Worm (Caenorhabditis elegans) whole organism, early embryonic: ENCODE measurements around the gene oac-55.

Experiments
- B0310.2 ChIP-seq: sonication (generic microtip); optimal IDR thresholded peaks from 2 replicates; lab custom pipeline; 2016; ENCODE audit warnings: mild to moderate bottlenecking, missing genetic modification characterization, missing compliant biosample characterization
- F13C5.2 ChIP-seq: sonication (generic microtip); optimal IDR thresholded peaks from 2 replicates; lab custom pipeline; 2017; ENCODE audit warnings: mild to moderate bottlenecking, missing genetic modification characterization, inconsistent platforms, missing compliant biosample characterization
- aly-1 ChIP-seq: sonication (generic microtip); optimal IDR thresholded peaks from 2 replicates; lab custom pipeline; 2016; ENCODE audit warnings: missing genetic modification characterization, missing compliant biosample characterization
- ama-1 ChIP-seq: fragments of 150-350 bp; optimal IDR thresholded peaks from 2 replicates; lab custom pipeline; 2014
- ceh-13 ChIP-seq: fragments of 200-800 bp; sonication (Bioruptor generic); optimal IDR thresholded peaks from 2 replicates; lab custom pipeline; 2018; ENCODE audit warnings: mild to moderate bottlenecking, missing genetic modification characterization, missing compliant biosample characterization
- hmbx-1 ChIP-seq: sonication (generic microtip); optimal IDR thresholded peaks from 2 replicates; lab custom pipeline; 2016; ENCODE audit warnings: mild to moderate bottlenecking, missing genetic modification characterization, missing compliant biosample characterization
- hnd-1 ChIP-seq: sonication (generic microtip); optimal IDR thresholded peaks from 2 replicates; lab custom pipeline; 2016; ENCODE audit warnings: missing genetic modification characterization, missing compliant biosample characterization
- pes-1 ChIP-seq: fragments of 200-800 bp; sonication (Bioruptor generic); IDR thresholded peaks from 2 replicates; pipeline ENCODE4 v1.3.6; 2022; ENCODE audit warnings: missing genetic modification reagents, missing genetic modification characterization, missing compliant biosample characterization
- scrt-1 ChIP-seq: fragments of 200-800 bp; sonication (Bioruptor generic); IDR thresholded peaks from 2 replicates; pipeline ENCODE4 v1.3.6; 2022; ENCODE audit warnings: missing genetic modification characterization, missing compliant biosample characterization
- tbx-11 ChIP-seq: fragments of 200-800 bp; sonication (Bioruptor generic); IDR thresholded peaks from 2 replicates; pipeline ENCODE4 v1.3.6; 2022; ENCODE audit warnings: missing genetic modification characterization, missing compliant biosample characterization
- tbx-37 ChIP-seq: fragments of 200-800 bp; sonication (Bioruptor generic); conservative IDR thresholded peaks from 2 replicates; pipeline ENCODE4 v1.3.6; 2022; ENCODE audit warnings: missing genetic modification reagents, missing genetic modification characterization, missing compliant biosample characterization

- no peak for TF ChIP-seq ama-1 (lab: Kevin White, UChicago)
- TF ChIP-seq scrt-1 (GFP tag; lab: Robert Waterston, UW) = no peak
- no peak for TF ChIP-seq tbx-37 (GFP tag; lab: Robert Waterston, UW)
- TF ChIP-seq pes-1 = no peak
- no peak for TF ChIP-seq tbx-11
- no peak for TF ChIP-seq aly-1 (tag; lab: Kevin White, UChicago)
- no peak for TF ChIP-seq hmbx-1 (tag; lab: Kevin White, UChicago)
- no peak for TF ChIP-seq B0310.2 (tag; lab: Kevin White, UChicago)
- no peak for TF ChIP-seq hnd-1 (tag; lab: Kevin White, UChicago)
- no peak for TF ChIP-seq F13C5.2
- no peak for TF ChIP-seq ceh-13 (GFP tag; lab: Kevin White, UChicago)
These were observed 48.7 kb upstream of the oac-55 start for ce11 chrV:3712192-3712591.
